Worm (Caenorhabditis elegans): Measurements from ENCODE around the gene F55B12.10.

The F55B12.10 gene

ce11 chrV:13880163-13880562, 40.6 kb downstream of the F55B12.10 start:
- TF ChIP-seq unc-42 (tag; optimal IDR thresholded peaks at IDR 0.05) (peak; percentile 18), pha-2 (tag; optimal IDR thresholded peaks at IDR 0.05) (no peak), Y22D7AL.16 (tag; optimal IDR thresholded peaks at IDR 0.05) (no peak), ceh-14 (tag; optimal IDR thresholded peaks at IDR 0.05) (no peak)

ce11 chrV:13880607-13881006, 41.1 kb downstream of the F55B12.10 start, which contains the start of gene T22G5.3:
Gene T22G5.3 (plus strand): TSS chrV:13880907.
- TF ChIP-seq tbx-7 (tag; optimal IDR thresholded peaks at IDR 0.05): no peak
- no peak for TF ChIP-seq ceh-22 (tag; optimal IDR thresholded peaks at IDR 0.05)
- no peak for TF ChIP-seq dmd-4 (tag; optimal IDR thresholded peaks at IDR 0.05; ENCODE audit: borderline replicate concordance)
- no peak for TF ChIP-seq fax-1 (tag; optimal IDR thresholded peaks at IDR 0.05)
- TF ChIP-seq hlh-15 (tag; optimal IDR thresholded peaks at IDR 0.05): no peak
- TF ChIP-seq lim-6 (tag; optimal IDR thresholded peaks at IDR 0.05): no peak
- TF ChIP-seq nhr-11 (tag; optimal IDR thresholded peaks at IDR 0.05): no peak
- TF ChIP-seq odd-2 (tag; optimal IDR thresholded peaks at IDR 0.05): no peak
- TF ChIP-seq ceh-30 (tag; optimal IDR thresholded peaks at IDR 0.05): no peak

ce11 chrV:13887358-13887757, 47.8 kb downstream of the F55B12.10 start, which contains the start of gene srsx-19:
Gene srsx-19 (plus strand): TSS chrV:13887658.
- TF ChIP-seq ceh-34 (tag; optimal IDR thresholded peaks at IDR 0.05): no peak
- no peak for TF ChIP-seq odd-2 (tag; optimal IDR thresholded peaks at IDR 0.05)

- no peak for TF ChIP-seq ceh-30 (tag; optimal IDR thresholded peaks at IDR 0.05)
- TF ChIP-seq lim-6 (tag; optimal IDR thresholded peaks at IDR 0.05): no peak
- no peak for TF ChIP-seq C08G9.2 (tag; optimal IDR thresholded peaks at IDR 0.05)
- no peak for TF ChIP-seq hlh-15 (tag; optimal IDR thresholded peaks at IDR 0.05)
- TF ChIP-seq sox-4 (tag; optimal IDR thresholded peaks at IDR 0.05): no peak
- no peak for TF ChIP-seq dve-1 (tag; optimal IDR thresholded peaks at IDR 0.05)
- no peak for TF ChIP-seq zip-5 (tag; optimal IDR thresholded peaks at IDR 0.05)
- no peak for TF ChIP-seq ceh-48 (tag; optimal IDR thresholded peaks at IDR 0.05)
These were observed 50.0 kb downstream of the F55B12.10 start, which contains the start of gene spp-12 for ce11 chrV:13889516-13889915. Gene spp-12 (plus strand): TSS chrV:13889816.
